Fruit fly (Drosophila melanogaster): ENCODE data around the gene CG6026.

Gene CG6026

dm6 chr3R:19093127-19093812 lies 59.9 kb downstream of the CG6026 start (continued):
- TF ChIP-seq Atf-2 (GFP tag; optimal IDR thresholded peaks at IDR 0.05) (peak; percentile 12), mam (GFP tag; optimal IDR thresholded peaks at IDR 0.05) (no peak), org-1 (GFP tag; optimal IDR thresholded peaks at IDR 0.05) (peak; percentile 0), CG15514 (GFP tag; optimal IDR thresholded peaks at IDR 0.05) (peak; percentile 7), CG4424 (GFP tag; optimal IDR thresholded peaks at IDR 0.05) (peak; percentile 51), fd3F (GFP tag; optimal IDR thresholded peaks at IDR 0.05) (peak; percentile 20), sens (GFP tag) (peak; percentile 81), Atf3 (GFP tag; optimal IDR thresholded peaks at IDR 0.05) (no peak), dan (GFP tag; IDR thresholded peaks at IDR 0.05) (no peak), Opbp (GFP tag; IDR thresholded peaks at IDR 0.05; ENCODE audit: partially characterized antibody) (peak; percentile 33; the same call in 1 of the 3 replicates), gfzf (GFP tag; optimal IDR thresholded peaks at IDR 0.05) (no peak), NFAT (GFP tag; IDR thresholded peaks at IDR 0.05) (peak; percentile 57; the same call in 1 of the 2 replicates), cato (GFP tag; optimal IDR thresholded peaks at IDR 0.05; ENCODE audit: borderline replicate concordance) (no peak), CG7839 (tag; optimal IDR thresholded peaks at IDR 0.05) (peak; percentile 42), sens-2 (GFP tag; IDR thresholded peaks at IDR 0.05) (0 out of 2 replicates have a peak, but pooled peaks have one; percentile 14), zfh2 (GFP tag; optimal IDR thresholded peaks at IDR 0.05) (peak; percentile 29), CG12769 (tag; optimal IDR thresholded peaks at IDR 0.05) (no peak), bowl (GFP tag; IDR thresholded peaks at IDR 0.05) (0 out of 2 replicates have a peak, but pooled peaks have one; percentile 12), CG18764 (GFP tag; optimal IDR thresholded peaks at IDR 0.05) (peak; percentile 3), CG11093 (GFP tag; IDR thresholded peaks at IDR 0.05) (peak; percentile 39; the same call in 1 of the 3 replicates), lab (GFP tag; optimal IDR thresholded peaks at IDR 0.05) (peak; percentile 46), CG16779 (GFP tag; IDR thresholded peaks at IDR 0.05) (no peak), HmgZ (tag; optimal IDR thresholded peaks at IDR 0.05) (no peak), Hmr (GFP tag; optimal IDR thresholded peaks at IDR 0.05) (peak; percentile 24), gsb (GFP tag; IDR thresholded peaks at IDR 0.05) (no peak), CG4730 (GFP tag; IDR thresholded peaks at IDR 0.05) (0 out of 2 replicates have a peak, but pooled peaks have one; percentile 20), bcd (GFP tag; optimal IDR thresholded peaks at IDR 0.05) (peak; percentile 25), tup (GFP tag; optimal IDR thresholded peaks at IDR 0.05) (no peak), CG17328 (GFP tag; IDR thresholded peaks at IDR 0.05) (no peak), amos (GFP tag; IDR thresholded peaks at IDR 0.05; ENCODE audit: partially characterized antibody) (peak; percentile 31; the same call in 1 of the 2 replicates), Sox102F (GFP tag; optimal IDR thresholded peaks at IDR 0.05) (peak; percentile 13), CG7357 (GFP tag; IDR thresholded peaks at IDR 0.05) (0 out of 3 replicates have a peak, but pooled peaks have one; percentile 5), CG2712 (tag; optimal IDR thresholded peaks at IDR 0.05) (peak; percentile 5), tin (GFP tag; optimal IDR thresholded peaks at IDR 0.05) (peak; percentile 45), slbo (GFP tag; IDR thresholded peaks at IDR 0.05) (peak; percentile 62), CG9817 (tag; optimal IDR thresholded peaks at IDR 0.05) (peak; percentile 39), CG17385 (GFP tag; optimal IDR thresholded peaks at IDR 0.05) (peak; percentile 35), Ssrp (tag; optimal IDR thresholded peaks at IDR 0.05) (peak; percentile 45), CG2199 (GFP tag; IDR thresholded peaks at IDR 0.05) (0 out of 3 replicates have a peak, but pooled peaks have one; percentile 24), repo (GFP tag; optimal IDR thresholded peaks at IDR 0.05) (no peak), az2 (GFP tag; optimal IDR thresholded peaks at IDR 0.05) (peak; percentile 35), BEAF-32 (GFP tag; optimal IDR thresholded peaks at IDR 0.05) (peak; percentile 42), seq (GFP tag; IDR thresholded peaks at IDR 0.05) (no peak), Nf-YA (GFP tag; IDR thresholded peaks at IDR 0.05) (0 out of 2 replicates have a peak, but pooled peaks have one; percentile 22), CG7987 (GFP tag; optimal IDR thresholded peaks at IDR 0.05) (no peak), ken (GFP tag; IDR thresholded peaks at IDR 0.05) (peak; percentile 43; the same call in 1 of the 3 replicates), trh (GFP tag; optimal IDR thresholded peaks at IDR 0.05) (no peak), ind (GFP tag; optimal IDR thresholded peaks at IDR 0.05) (peak; percentile 31), D19B (GFP tag; optimal IDR thresholded peaks at IDR 0.05) (peak; percentile 2)
